Worm (Caenorhabditis elegans) whole organism, L4 larva: ENCODE measurements around the gene E02H9.6.

ENCODE experiments used
- F44E2.7 ChIP-seq: fragments of 200-800 bp; sonication (Bioruptor generic); IDR thresholded peaks from 2 replicates; pipeline ENCODE4 v2.1.2; 2022; ENCODE audit warnings: missing genetic modification characterization, missing compliant biosample characterization
- R02D3.7 ChIP-seq: fragments of 150-350 bp; sonication (generic microtip); optimal IDR thresholded peaks from 3 replicates; lab custom pipeline; 2014; ENCODE audit warnings: missing biosample characterization, missing genetic modification characterization
- T20F7.1 ChIP-seq: fragments of 200-800 bp; sonication (Bioruptor generic); optimal IDR thresholded peaks from 2 replicates; lab custom pipeline; 2018; ENCODE audit warnings: mild to moderate bottlenecking, missing genetic modification characterization, missing compliant biosample characterization
- ZK337.2 ChIP-seq: fragments of 200-800 bp; sonication (Bioruptor generic); IDR thresholded peaks from 2 replicates; pipeline ENCODE4 v1.3.6; 2022; ENCODE audit warnings: missing genetic modification reagents, missing genetic modification characterization, missing compliant biosample characterization
- aha-1 ChIP-seq: fragments of 150-350 bp; peaks from one replicate; lab custom pipeline; 2014; ENCODE audit warnings: missing biosample characterization, missing genetic modification characterization
- ceh-28 ChIP-seq: fragments of 150-350 bp; optimal IDR thresholded peaks from 2 replicates; lab custom pipeline; 2014; ENCODE audit warnings: missing biosample characterization, missing genetic modification reagents, missing genetic modification characterization
- cey-2 ChIP-seq: sonication (generic microtip); optimal IDR thresholded peaks from 3 replicates; lab custom pipeline; 2017; ENCODE audit warnings: missing genetic modification characterization, mild to moderate bottlenecking, missing compliant biosample characterization, antibody characterized with exemption, borderline replicate concordance; ENCODE audit not compliant: insufficient read depth
- ctbp-1 ChIP-seq: fragments of 200-800 bp; sonication (Bioruptor generic); IDR thresholded peaks from 2 replicates; pipeline ENCODE4 v1.3.6; 2022; ENCODE audit warnings: missing genetic modification reagents, missing genetic modification characterization, missing compliant biosample characterization
- daf-16 ChIP-seq, 3 experiments: sonication (generic microtip); optimal IDR thresholded peaks; 2 replicates each; lab custom pipeline; 2016 to 2017; ENCODE audit warnings: missing genetic modification characterization in 3 of 3, missing genetic modification reagents in 3 of 3, mild to moderate bottlenecking in 2 of 3, missing compliant biosample characterization in 2 of 3, missing biosample characterization in 1 of 3, moderate library complexity in 1 of 3
- daf-19 ChIP-seq: fragments of 200-800 bp; sonication (Bioruptor generic); conservative IDR thresholded peaks from 2 replicates; pipeline ENCODE4 v1.3.6; 2022; ENCODE audit warnings: missing genetic modification characterization, missing compliant biosample characterization
- dmd-8 ChIP-seq: fragments of 200-800 bp; sonication (Bioruptor generic); IDR thresholded peaks from 2 replicates; pipeline ENCODE4 v1.3.6; 2022; ENCODE audit warnings: missing genetic modification characterization, missing compliant biosample characterization
- dmd-9 ChIP-seq: fragments of 200-800 bp; sonication (Bioruptor generic); IDR thresholded peaks from 2 replicates; pipeline ENCODE4 v1.3.6; 2022; ENCODE audit warnings: missing genetic modification reagents, missing genetic modification characterization, missing compliant biosample characterization
- dpl-1 ChIP-seq: fragments of 150-350 bp; optimal IDR thresholded peaks from 2 replicates; lab custom pipeline; 2014; ENCODE audit warnings: missing biosample characterization, missing genetic modification reagents, missing genetic modification characterization
- duxl-1 ChIP-seq: sonication (generic microtip); optimal IDR thresholded peaks from 2 replicates; lab custom pipeline; 2016; ENCODE audit warnings: mild to moderate bottlenecking, missing genetic modification characterization, moderate library complexity, missing compliant biosample characterization; ENCODE audit not compliant: poor library complexity
- egl-27 ChIP-seq: sonication (generic microtip); optimal IDR thresholded peaks from 3 replicates; lab custom pipeline; 2017; ENCODE audit warnings: missing biosample characterization, missing genetic modification reagents, missing genetic modification characterization
- hif-1 ChIP-seq, 2 experiments: sonication (generic microtip); optimal IDR thresholded peaks; 2 replicates each; lab custom pipeline; 2016 to 2017; ENCODE audit warnings: missing compliant biosample characterization in 2 of 2, missing genetic modification characterization in 2 of 2, missing genetic modification reagents in 2 of 2, missing genotype in 2 of 2, mild to moderate bottlenecking in 1 of 2
- hlh-11 ChIP-seq: fragments of 200-800 bp; sonication (Bioruptor generic); optimal IDR thresholded peaks from 2 replicates; lab custom pipeline; 2018; ENCODE audit warnings: mild to moderate bottlenecking, missing genetic modification characterization, missing compliant biosample characterization
- hlh-30 ChIP-seq: sonication (generic microtip); optimal IDR thresholded peaks from 2 replicates; lab custom pipeline; 2017; ENCODE audit warnings: antibody characterized with exemption, mild to moderate bottlenecking, missing genetic modification characterization, missing compliant biosample characterization; ENCODE audit not compliant: insufficient read depth
- lim-7 ChIP-seq: fragments of 200-800 bp; sonication (Bioruptor generic); IDR thresholded peaks from 2 replicates; pipeline ENCODE4 v1.3.6; 2022; ENCODE audit warnings: missing genetic modification characterization, missing compliant biosample characterization
- lin-13 ChIP-seq: fragments of 150-350 bp; optimal IDR thresholded peaks from 2 replicates; lab custom pipeline; 2014; ENCODE audit warnings: missing biosample characterization, missing genetic modification reagents, missing genetic modification characterization
- lin-38 ChIP-seq: fragments of 200-800 bp; sonication (Bioruptor generic); IDR thresholded peaks from 2 replicates; pipeline ENCODE4 v1.3.6; 2022; ENCODE audit warnings: missing genetic modification reagents, missing genetic modification characterization, missing compliant biosample characterization
- lin-39 ChIP-seq: fragments of 150-350 bp; optimal IDR thresholded peaks from 2 replicates; lab custom pipeline; 2014; ENCODE audit warnings: missing biosample characterization, missing genetic modification reagents, missing genetic modification characterization
- lir-3 ChIP-seq: sonication (generic microtip); optimal IDR thresholded peaks from 2 replicates; lab custom pipeline; 2016; ENCODE audit warnings: mild to moderate bottlenecking, missing genetic modification characterization, missing compliant biosample characterization
- lsy-2 ChIP-seq, 2 experiments: fragments of 150-350 bp in 1 of 2; sonication (generic microtip) in 1 of 2; optimal IDR thresholded peaks; 2 replicates each; lab custom pipeline; 2014 to 2017; ENCODE audit warnings: missing biosample characterization in 2 of 2, missing genetic modification characterization in 2 of 2
- mdl-1 ChIP-seq, 2 experiments: fragments of 150-350 bp in 1 of 2; sonication (generic microtip) in 1 of 2; optimal IDR thresholded peaks; 2 replicates each; lab custom pipeline; 2014 to 2017; ENCODE audit warnings: missing biosample characterization in 2 of 2, missing genetic modification characterization in 2 of 2
- mdt-29 ChIP-seq: fragments of 200-800 bp; sonication (Bioruptor generic); IDR thresholded peaks from 2 replicates; pipeline ENCODE4 v1.3.6; 2022; ENCODE audit warnings: missing genetic modification reagents, missing genetic modification characterization, missing compliant biosample characterization
- nhr-10 ChIP-seq: fragments of 150-350 bp; optimal IDR thresholded peaks from 2 replicates; lab custom pipeline; 2014; ENCODE audit warnings: missing biosample characterization, missing genetic modification characterization
- nhr-111 ChIP-seq: fragments of 200-800 bp; sonication (Bioruptor generic); optimal IDR thresholded peaks from 2 replicates; lab custom pipeline; 2018; ENCODE audit warnings: mild to moderate bottlenecking, missing genetic modification characterization, missing compliant biosample characterization
- nhr-25 ChIP-seq: sonication (generic microtip); optimal IDR thresholded peaks from 2 replicates; lab custom pipeline; 2017; ENCODE audit warnings: missing genetic modification characterization, mild to moderate bottlenecking, missing compliant biosample characterization, antibody characterized with exemption, moderate library complexity, borderline replicate concordance; ENCODE audit not compliant: insufficient read depth
- nhr-41 ChIP-seq: fragments of 200-800 bp; sonication (Bioruptor generic); IDR thresholded peaks from 2 replicates; pipeline ENCODE4 v1.3.6; 2022; ENCODE audit warnings: missing genetic modification reagents, missing genetic modification characterization, missing compliant biosample characterization
- nhr-42 ChIP-seq: fragments of 200-800 bp; sonication (Bioruptor generic); IDR thresholded peaks from 2 replicates; pipeline ENCODE4 v1.3.6; 2022; ENCODE audit warnings: missing genetic modification characterization, missing compliant biosample characterization
- php-3 ChIP-seq: fragments of 200-800 bp; sonication (Bioruptor generic); IDR thresholded peaks from 2 replicates; pipeline ENCODE4 v1.3.6; 2022; ENCODE audit warnings: missing genetic modification reagents, missing genetic modification characterization, missing compliant biosample characterization
- pqm-1 ChIP-seq: sonication (generic microtip); optimal IDR thresholded peaks from 2 replicates; lab custom pipeline; 2017; ENCODE audit warnings: missing biosample characterization, missing genetic modification characterization
- saeg-2 ChIP-seq: fragments of 200-800 bp; sonication (Bioruptor generic); IDR thresholded peaks from 2 replicates; pipeline ENCODE4 v1.3.6; 2022; ENCODE audit warnings: missing genetic modification reagents, missing genetic modification characterization, missing compliant biosample characterization
- sdz-12 ChIP-seq: fragments of 200-800 bp; sonication (Bioruptor generic); optimal IDR thresholded peaks from 2 replicates; lab custom pipeline; 2018; ENCODE audit warnings: mild to moderate bottlenecking, missing genetic modification characterization, missing compliant biosample characterization
- spr-1 ChIP-seq: sonication (generic microtip); optimal IDR thresholded peaks from 2 replicates; lab custom pipeline; 2016; ENCODE audit warnings: mild to moderate bottlenecking, missing genetic modification characterization, missing compliant biosample characterization
- spr-3 ChIP-seq: fragments of 200-800 bp; sonication (Bioruptor generic); optimal IDR thresholded peaks from 2 replicates; lab custom pipeline; 2018; ENCODE audit warnings: mild to moderate bottlenecking, missing genetic modification characterization, missing compliant biosample characterization
- unc-39 ChIP-seq: sonication (generic microtip); optimal IDR thresholded peaks from 2 replicates; lab custom pipeline; 2017; ENCODE audit warnings: missing biosample characterization, missing genetic modification characterization
- zag-1 ChIP-seq: fragments of 150-350 bp; optimal IDR thresholded peaks from 2 replicates; lab custom pipeline; 2014; ENCODE audit warnings: missing biosample characterization, missing genetic modification characterization
- zfp-2 ChIP-seq: sonication (generic microtip); optimal IDR thresholded peaks from 2 replicates; lab custom pipeline; 2016; ENCODE audit warnings: mild to moderate bottlenecking, missing genetic modification characterization, missing compliant biosample characterization
- zip-2 ChIP-seq: fragments of 150-350 bp; optimal IDR thresholded peaks from 2 replicates; lab custom pipeline; 2014; ENCODE audit warnings: missing biosample characterization, missing genetic modification characterization

Gene E02H9.6

DNA sequence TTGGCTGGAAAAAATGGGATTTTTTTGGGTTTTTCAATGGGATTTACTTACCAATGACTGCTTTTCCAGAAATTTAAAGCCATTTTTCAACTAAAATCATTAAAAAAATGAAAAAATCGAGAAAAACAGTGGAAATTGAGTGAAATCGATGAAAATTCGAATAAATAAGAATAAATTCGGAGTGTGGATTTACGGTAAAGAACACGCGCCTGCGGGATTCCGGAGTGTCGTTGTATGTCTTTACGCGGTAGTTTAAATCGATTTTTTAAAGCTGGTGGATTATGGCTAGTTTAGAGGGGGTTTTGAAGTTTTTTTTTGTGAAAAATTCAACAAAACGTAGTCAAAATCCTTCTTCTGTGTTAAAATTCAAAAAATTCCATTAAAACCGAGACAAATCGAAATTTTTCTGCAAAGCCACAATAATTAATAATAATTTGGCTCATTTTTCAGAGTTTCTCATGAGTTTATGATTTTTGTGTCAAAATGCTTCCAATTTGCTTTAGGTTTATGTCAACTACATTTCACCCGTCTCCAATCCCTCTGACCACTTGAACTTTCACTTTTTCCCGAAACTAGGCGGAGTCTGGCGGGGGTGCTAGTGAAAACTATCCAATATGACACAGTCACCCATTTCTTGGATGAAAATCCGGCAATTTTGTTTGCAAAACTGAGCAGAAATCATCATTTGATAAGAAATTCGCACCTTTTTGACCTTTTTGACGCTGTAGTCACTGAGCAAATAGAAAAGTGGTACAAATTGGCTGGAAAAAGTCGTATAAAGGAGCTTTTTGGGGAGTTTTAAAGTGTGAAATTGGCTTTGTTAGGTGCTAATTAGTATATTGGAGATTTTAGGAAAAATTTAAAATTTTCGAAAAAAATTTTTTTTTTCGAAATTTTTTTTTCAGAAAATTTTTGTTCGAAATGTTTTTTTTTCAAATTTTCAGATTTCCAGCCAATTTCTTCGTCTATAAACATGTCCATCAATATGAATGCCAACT, 34.5 kb upstream of the E02H9.6 start, which contains the start of the genes cic-1 and strm-1 (continued):
- TF ChIP-seq ZK337.2 (GFP tag; lab: Robert Waterston, UW) (no peak), hlh-30 (tag; lab: Kevin White, UChicago) (peak; percentile 25), zfp-2 (tag; lab: Kevin White, UChicago) (no peak), lim-7 (GFP tag; lab: Robert Waterston, UW) (no peak), aha-1 (peak; percentile 93), nhr-25 (tag; lab: Kevin White, UChicago) (no peak), dpl-1 (GFP tag; lab: Kevin White, UChicago) (peak; percentile 92), nhr-42 (no peak), R02D3.7 (tag; lab: Kevin White, UChicago) (peak; percentile 74), lsy-2 (tag; optimal IDR thresholded peaks at IDR 0.05; lab: Kevin White, UChicago) (peak in 1 of 2 experiments; percentile 80), mdl-1 (tag; optimal IDR thresholded peaks at IDR 0.05; lab: Kevin White, UChicago) (no peak), sdz-12 (GFP tag; lab: Kevin White, UChicago) (no peak), ctbp-1 (no peak), spr-3 (GFP tag; lab: Kevin White, UChicago) (no peak), mdt-29 (GFP tag; lab: Robert Waterston, UW) (no peak), lir-3 (tag; lab: Kevin White, UChicago) (no peak), T20F7.1 (peak; percentile 98), ceh-28 (tag; lab: Kevin White, UChicago) (no peak)
- TF ChIP-seq, all 104 proteins: peak for 13

DNA sequence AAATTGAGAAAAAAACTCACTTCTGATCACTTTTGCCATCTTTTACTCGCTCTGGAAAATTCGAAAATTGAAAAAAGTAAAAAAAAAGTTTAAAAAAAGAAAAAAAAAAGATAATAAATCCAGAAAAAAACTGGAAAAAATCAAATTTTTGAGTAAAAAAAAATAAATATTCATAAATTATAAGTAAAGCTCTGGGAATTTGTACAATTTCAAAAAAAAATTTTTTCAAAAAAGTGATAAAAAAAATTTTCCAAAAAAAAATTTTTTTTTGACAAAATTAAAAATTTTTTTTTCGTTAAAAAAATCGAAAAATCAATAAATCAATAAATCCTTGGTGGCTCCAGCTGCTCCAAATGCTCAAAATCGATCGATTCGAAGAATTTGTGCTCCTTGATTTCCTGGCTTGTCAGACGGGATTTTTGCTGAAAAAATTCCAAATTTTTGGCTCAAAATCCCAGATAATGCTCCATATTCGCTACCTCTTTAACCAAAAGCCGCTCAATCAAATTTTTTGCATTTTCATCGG, 24.9 kb upstream of the E02H9.6 start, which contains the start of gene mrpl-30:
Gene mrpl-30 (minus strand): TSS at position 51 of the 526 bp plus-strand sequence.
- TF ChIP-seq ceh-28 (tag; lab: Kevin White, UChicago) (peak; percentile 93), zip-2 (no peak), R02D3.7 (tag; lab: Kevin White, UChicago) (no peak), nhr-25 (tag; lab: Kevin White, UChicago) (no peak)

DNA sequence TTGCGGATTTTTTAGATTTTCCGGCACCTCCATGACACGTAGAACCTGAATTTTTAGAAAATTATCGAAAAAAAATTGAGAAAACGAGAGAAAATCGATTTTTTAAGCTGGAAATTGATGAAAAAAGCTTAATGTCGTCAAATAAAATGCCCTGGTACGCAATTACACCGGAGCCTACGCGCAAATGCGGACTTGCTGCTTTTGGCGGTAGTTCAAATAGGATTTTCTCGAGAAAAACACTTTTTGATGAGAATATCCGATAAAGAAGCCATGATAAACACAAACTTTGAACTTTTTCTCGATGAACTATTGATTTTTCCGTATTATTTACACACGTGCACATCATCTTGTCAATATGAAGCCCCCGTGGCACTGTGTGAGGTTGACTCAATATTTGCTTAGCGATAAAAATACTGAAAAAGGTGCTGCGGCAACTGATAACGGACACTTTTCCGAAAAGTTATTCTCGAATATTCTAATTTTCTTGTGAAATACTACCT, 17.7 kb upstream of the E02H9.6 start, which contains the start of the genes W04B5.5 and W04B5.3:
Gene W04B5.5 (minus strand): TSS at position 51 of the 500 bp plus-strand sequence.
Gene W04B5.3 (plus strand): TSS at position 356 of the 500 bp plus-strand sequence.
- TF ChIP-seq zfp-2 (tag; lab: Kevin White, UChicago) (no peak), unc-39 (tag; lab: Kevin White, UChicago) (no peak), ctbp-1 (no peak), daf-16 (GFP tag; optimal IDR thresholded peaks at IDR 0.05; lab: Kevin White, UChicago) (peak in 1 of 2 experiments; percentile 23), daf-16 (tag; optimal IDR thresholded peaks at IDR 0.05; lab: Kevin White, UChicago) (peak; percentile 97), spr-1 (tag; lab: Kevin White, UChicago) (no peak), nhr-10 (tag; lab: Kevin White, UChicago) (no peak), hlh-11 (tag; lab: Kevin White, UChicago) (peak; percentile 57), pqm-1 (tag; lab: Kevin White, UChicago) (peak; percentile 80), F44E2.7 (GFP tag; lab: Robert Waterston, UW) (no peak), zag-1 (no peak), dmd-8 (no peak), lin-39 (tag; lab: Kevin White, UChicago) (no peak), saeg-2 (no peak), lin-13 (peak; percentile 34), duxl-1 (tag; lab: Kevin White, UChicago) (peak; percentile 38), php-3 (GFP tag; lab: Robert Waterston, UW) (0 out of 2 replicates have a peak, but pooled peaks have one; percentile 34), hlh-30 (tag; lab: Kevin White, UChicago) (peak; percentile 41), cey-2 (tag; lab: Kevin White, UChicago) (no peak), daf-19 (GFP tag; lab: Robert Waterston, UW) (no peak), nhr-41 (no peak), nhr-111 (GFP tag; lab: Kevin White, UChicago) (no peak), egl-27 (tag; lab: Kevin White, UChicago) (no peak), mdt-29 (GFP tag; lab: Robert Waterston, UW) (0 out of 2 replicates have a peak, but pooled peaks have one; percentile 14), aha-1 (peak; percentile 62), hif-1 (tag; optimal IDR thresholded peaks at IDR 0.05; lab: Kevin White, UChicago) (no peak), lsy-2 (tag; optimal IDR thresholded peaks at IDR 0.05; lab: Kevin White, UChicago) (peak in 1 of 2 experiments; percentile 62), dmd-9 (GFP tag; lab: Robert Waterston, UW) (no peak), lin-38 (GFP tag; lab: Robert Waterston, UW) (peak; percentile 65), spr-3 (GFP tag; lab: Kevin White, UChicago) (no peak)
